Worm (Caenorhabditis elegans) whole organism, mixed stage, embryonic: ENCODE measurements around the gene irld-51.
A peak's percentile ranks its signal among the peaks of the same experiment; 100 is the strongest.

Experiments used
- bed-3 ChIP-seq: fragments of 200-800 bp; sonication (Bioruptor generic); optimal IDR thresholded peaks from 3 replicates; lab custom pipeline; 2018; ENCODE audit warnings: mild to moderate bottlenecking, missing genetic modification characterization, moderate library complexity, missing compliant biosample characterization
- blmp-1 ChIP-seq: fragments of 150-350 bp; optimal IDR thresholded peaks from 2 replicates; lab custom pipeline; 2014; ENCODE audit warnings: missing biosample characterization, missing genetic modification characterization
- ceh-39 ChIP-seq: fragments of 150-350 bp; optimal IDR thresholded peaks from 2 replicates; lab custom pipeline; 2014; ENCODE audit warnings: missing biosample characterization, missing genetic modification characterization
- ceh-83 ChIP-seq: fragments of 200-800 bp; sonication (Bioruptor generic); optimal IDR thresholded peaks from 2 replicates; lab custom pipeline; 2018; ENCODE audit warnings: mild to moderate bottlenecking, missing genetic modification characterization, missing compliant biosample characterization
- drap-1 ChIP-seq: fragments of 200-800 bp; sonication (Bioruptor generic); optimal IDR thresholded peaks from 3 replicates; lab custom pipeline; 2018; ENCODE audit warnings: mild to moderate bottlenecking, missing genetic modification characterization, missing compliant biosample characterization
- elt-1 ChIP-seq: sonication (generic microtip); optimal IDR thresholded peaks from 2 replicates; lab custom pipeline; 2017; ENCODE audit warnings: missing genetic modification characterization, mild to moderate bottlenecking, missing compliant biosample characterization, antibody characterized with exemption, moderate library complexity, borderline replicate concordance; ENCODE audit not compliant: insufficient read depth
- elt-3 ChIP-seq: fragments of 150-350 bp; optimal IDR thresholded peaks from 2 replicates; lab custom pipeline; 2014; ENCODE audit warnings: missing biosample characterization, missing genetic modification characterization
- flh-1 ChIP-seq: fragments of 200-800 bp; sonication (Bioruptor generic); optimal IDR thresholded peaks from 2 replicates; lab custom pipeline; 2018; ENCODE audit warnings: mild to moderate bottlenecking, missing genetic modification characterization, moderate library complexity, missing compliant biosample characterization
- lin-32 ChIP-seq: fragments of 200-800 bp; sonication (Bioruptor generic); optimal IDR thresholded peaks from 2 replicates; lab custom pipeline; 2018; ENCODE audit warnings: mild to moderate bottlenecking, missing genetic modification characterization, missing compliant biosample characterization
- lsy-2 ChIP-seq: fragments of 150-350 bp; optimal IDR thresholded peaks from 2 replicates; lab custom pipeline; 2014; ENCODE audit warnings: missing biosample characterization, missing genetic modification characterization
- mab-5 ChIP-seq: fragments of 150-350 bp; optimal IDR thresholded peaks from 2 replicates; lab custom pipeline; 2014; ENCODE audit warnings: missing biosample characterization, missing genetic modification characterization
- nhr-28 ChIP-seq: fragments of 150-350 bp; optimal IDR thresholded peaks from 2 replicates; lab custom pipeline; 2014; ENCODE audit warnings: missing biosample characterization, missing genetic modification characterization
- nhr-76 ChIP-seq: sonication (generic microtip); optimal IDR thresholded peaks from 2 replicates; lab custom pipeline; 2017; ENCODE audit warnings: missing biosample characterization, missing genetic modification characterization
- pha-4 ChIP-seq: fragments of 150-350 bp; optimal IDR thresholded peaks from 2 replicates; lab custom pipeline; 2018; ENCODE audit warnings: missing biosample characterization, missing genetic modification reagents, missing genetic modification characterization
- sem-2 ChIP-seq: fragments of 200-800 bp; sonication (Bioruptor generic); optimal IDR thresholded peaks from 2 replicates; lab custom pipeline; 2018; ENCODE audit warnings: mild to moderate bottlenecking, missing genetic modification characterization, missing compliant biosample characterization
- snpc-4 ChIP-seq: fragments of 150-350 bp; optimal IDR thresholded peaks from 2 replicates; lab custom pipeline; 2014; ENCODE audit warnings: missing biosample characterization, missing genetic modification characterization
- sptf-1 ChIP-seq: sonication (generic microtip); optimal IDR thresholded peaks from 2 replicates; lab custom pipeline; 2017; ENCODE audit warnings: mild to moderate bottlenecking, missing genetic modification characterization, moderate library complexity, missing compliant biosample characterization
- tbx-8 ChIP-seq: fragments of 200-800 bp; sonication (Bioruptor generic); optimal IDR thresholded peaks from 2 replicates; lab custom pipeline; 2018; ENCODE audit warnings: mild to moderate bottlenecking, missing genetic modification characterization, moderate library complexity, missing compliant biosample characterization
- unc-120 ChIP-seq: sonication (generic microtip); optimal IDR thresholded peaks from 2 replicates; lab custom pipeline; 2017; ENCODE audit warnings: missing genetic modification characterization, missing compliant biosample characterization; ENCODE audit not compliant: poor library complexity, severe bottlenecking
- unc-39 ChIP-seq: fragments of 150-350 bp; optimal IDR thresholded peaks from 2 replicates; lab custom pipeline; 2014; ENCODE audit warnings: missing biosample characterization, missing genetic modification characterization
- unc-62 ChIP-seq: fragments of 150-350 bp; optimal IDR thresholded peaks from 2 replicates; lab custom pipeline; 2014; ENCODE audit warnings: missing biosample characterization, missing genetic modification reagents, missing genetic modification characterization
- zip-8 ChIP-seq: fragments of 150-350 bp; optimal IDR thresholded peaks from 2 replicates; lab custom pipeline; 2014; ENCODE audit warnings: missing biosample characterization, missing genetic modification characterization

The irld-51 gene

ce11 chrII:2920817-2921458 is 31.6 kb downstream of the irld-51 start:
- TF ChIP-seq pha-4 (tag; lab: Kevin White, UChicago) (peak; percentile 22), zip-8 (tag; lab: Kevin White, UChicago) (no peak), ceh-39 (tag; lab: Kevin White, UChicago) (no peak), drap-1 (no peak)

- TF ChIP-seq sem-2 (GFP tag; lab: Kevin White, UChicago) = no peak
- no peak for TF ChIP-seq ceh-83 (GFP tag; lab: Kevin White, UChicago)
Observed at ce11 chrII:2920234-2920633, 32.3 kb downstream of the irld-51 start.

ce11 chrII:2919074-2919857 is 33.3 kb downstream of the irld-51 start, which contains the start of the genes ncap-1 and Y110A2AR.1:
Gene ncap-1 (minus strand): TSS chrII:2919314.
Gene Y110A2AR.1 (plus strand): TSS chrII:2919710.
- TF ChIP-seq unc-39 = no peak
- no peak for TF ChIP-seq pha-4 (tag; lab: Kevin White, UChicago)
- TF ChIP-seq drap-1 = no peak
- TF ChIP-seq, all 35 proteins: peak for 0

ce11 chrII:2913505-2913904 is 39.0 kb downstream of the irld-51 start, which contains the start of gene ubc-15:
Gene ubc-15 (minus strand): TSS chrII:2913605.
- TF ChIP-seq snpc-4 (tag; lab: Kevin White, UChicago) = no peak
- TF ChIP-seq elt-3 (tag; lab: Kevin White, UChicago) = no peak
- no peak for TF ChIP-seq mab-5 (tag; lab: Kevin White, UChicago)
- no peak for TF ChIP-seq blmp-1 (tag; lab: Kevin White, UChicago)
- no peak for TF ChIP-seq unc-62

- no peak for TF ChIP-seq snpc-4 (tag; lab: Kevin White, UChicago)
- TF ChIP-seq mab-5 (tag; lab: Kevin White, UChicago) = no peak
- TF ChIP-seq flh-1 = no peak
- TF ChIP-seq elt-3 (tag; lab: Kevin White, UChicago) = no peak
- TF ChIP-seq sptf-1 = no peak
- TF ChIP-seq bed-3 (GFP tag; lab: Kevin White, UChicago) = no peak
- TF ChIP-seq ceh-83 (GFP tag; lab: Kevin White, UChicago) = no peak
- no peak for TF ChIP-seq elt-1 (tag; lab: Kevin White, UChicago)
- TF ChIP-seq nhr-28 (tag; lab: Kevin White, UChicago) = no peak
- no peak for TF ChIP-seq pha-4 (tag; lab: Kevin White, UChicago)
- TF ChIP-seq unc-62 = no peak
Observed at ce11 chrII:2903748-2904147, 48.8 kb downstream of the irld-51 start.

- TF ChIP-seq sem-2 (GFP tag; lab: Kevin White, UChicago) (no peak), lin-32 (GFP tag; lab: Kevin White, UChicago) (no peak), elt-3 (tag; lab: Kevin White, UChicago) (no peak), unc-120 (no peak), nhr-76 (tag; lab: Kevin White, UChicago) (no peak)
Observed at ce11 chrII:2901158-2901557, 51.4 kb downstream of the irld-51 start.

- TF ChIP-seq mab-5 (tag; lab: Kevin White, UChicago) (no peak), unc-62 (no peak), tbx-8 (GFP tag; lab: Kevin White, UChicago) (no peak), sptf-1 (no peak), lsy-2 (tag; lab: Kevin White, UChicago) (no peak)
- TF ChIP-seq, all 35 proteins: peak for 0
Observed at ce11 chrII:2900248-2900647, 52.3 kb downstream of the irld-51 start, which contains the start of gene ubc-26. Gene ubc-26 (minus strand): TSS chrII:2900348.
